Worm (Caenorhabditis elegans) whole organism, mixed stage, embryonic: Measurements from ENCODE around the gene gcy-23.
"Not testable (repeated sequence)": the region's sequence is repeated elsewhere in the genome, so short reads cannot be mapped to it uniquely, and the experiment has no call there.

ENCODE experiments used
- M03D4.4 ChIP-seq: sonication (generic microtip); optimal IDR thresholded peaks from 2 replicates; lab custom pipeline; 2017; ENCODE audit warnings: mild to moderate bottlenecking, missing genetic modification characterization, missing compliant biosample characterization
- bed-3 ChIP-seq: fragments of 200-800 bp; sonication (Bioruptor generic); optimal IDR thresholded peaks from 3 replicates; lab custom pipeline; 2018; ENCODE audit warnings: mild to moderate bottlenecking, missing genetic modification characterization, moderate library complexity, missing compliant biosample characterization
- blmp-1 ChIP-seq: fragments of 150-350 bp; optimal IDR thresholded peaks from 2 replicates; lab custom pipeline; 2014; ENCODE audit warnings: missing biosample characterization, missing genetic modification characterization
- ceh-39 ChIP-seq: fragments of 150-350 bp; optimal IDR thresholded peaks from 2 replicates; lab custom pipeline; 2014; ENCODE audit warnings: missing biosample characterization, missing genetic modification characterization
- ceh-43 ChIP-seq: fragments of 200-800 bp; sonication (Bioruptor generic); optimal IDR thresholded peaks from 2 replicates; lab custom pipeline; 2018; ENCODE audit warnings: mild to moderate bottlenecking, missing genetic modification characterization, moderate library complexity, missing compliant biosample characterization
- ceh-83 ChIP-seq: fragments of 200-800 bp; sonication (Bioruptor generic); optimal IDR thresholded peaks from 2 replicates; lab custom pipeline; 2018; ENCODE audit warnings: mild to moderate bottlenecking, missing genetic modification characterization, missing compliant biosample characterization
- ces-1 ChIP-seq: fragments of 150-350 bp; optimal IDR thresholded peaks from 2 replicates; lab custom pipeline; 2014; ENCODE audit warnings: missing biosample characterization, missing genetic modification reagents, missing genetic modification characterization
- drap-1 ChIP-seq: fragments of 200-800 bp; sonication (Bioruptor generic); optimal IDR thresholded peaks from 3 replicates; lab custom pipeline; 2018; ENCODE audit warnings: mild to moderate bottlenecking, missing genetic modification characterization, missing compliant biosample characterization
- elt-1 ChIP-seq: sonication (generic microtip); optimal IDR thresholded peaks from 2 replicates; lab custom pipeline; 2017; ENCODE audit warnings: missing genetic modification characterization, mild to moderate bottlenecking, missing compliant biosample characterization, antibody characterized with exemption, moderate library complexity, borderline replicate concordance; ENCODE audit not compliant: insufficient read depth
- elt-3 ChIP-seq: fragments of 150-350 bp; optimal IDR thresholded peaks from 2 replicates; lab custom pipeline; 2014; ENCODE audit warnings: missing biosample characterization, missing genetic modification characterization
- flh-1 ChIP-seq: fragments of 200-800 bp; sonication (Bioruptor generic); optimal IDR thresholded peaks from 2 replicates; lab custom pipeline; 2018; ENCODE audit warnings: mild to moderate bottlenecking, missing genetic modification characterization, moderate library complexity, missing compliant biosample characterization
- ham-2 ChIP-seq: fragments of 200-800 bp; sonication (Bioruptor generic); optimal IDR thresholded peaks from 2 replicates; lab custom pipeline; 2018; ENCODE audit warnings: mild to moderate bottlenecking, missing genetic modification characterization, missing compliant biosample characterization
- hlh-1 ChIP-seq: fragments of 150-350 bp; optimal IDR thresholded peaks from 2 replicates; lab custom pipeline; 2014; ENCODE audit warnings: missing biosample characterization, missing genetic modification reagents, missing genetic modification characterization
- lin-13 ChIP-seq: fragments of 150-350 bp; optimal IDR thresholded peaks from 2 replicates; lab custom pipeline; 2014; ENCODE audit warnings: missing biosample characterization, missing genetic modification characterization
- lin-32 ChIP-seq: fragments of 200-800 bp; sonication (Bioruptor generic); optimal IDR thresholded peaks from 2 replicates; lab custom pipeline; 2018; ENCODE audit warnings: mild to moderate bottlenecking, missing genetic modification characterization, missing compliant biosample characterization
- lsy-2 ChIP-seq: fragments of 150-350 bp; optimal IDR thresholded peaks from 2 replicates; lab custom pipeline; 2014; ENCODE audit warnings: missing biosample characterization, missing genetic modification characterization
- mab-5 ChIP-seq: fragments of 150-350 bp; optimal IDR thresholded peaks from 2 replicates; lab custom pipeline; 2014; ENCODE audit warnings: missing biosample characterization, missing genetic modification characterization
- mep-1 ChIP-seq: fragments of 150-350 bp; optimal IDR thresholded peaks from 2 replicates; lab custom pipeline; 2017; ENCODE audit warnings: missing biosample characterization, missing genetic modification reagents, missing genetic modification characterization, inconsistent platforms
- nhr-12 ChIP-seq: fragments of 150-350 bp; optimal IDR thresholded peaks from 2 replicates; lab custom pipeline; 2014; ENCODE audit warnings: missing biosample characterization, missing genetic modification characterization
- nhr-2 ChIP-seq: fragments of 150-350 bp; optimal IDR thresholded peaks from 2 replicates; lab custom pipeline; 2014; ENCODE audit warnings: missing biosample characterization, missing genetic modification characterization
- nhr-237 ChIP-seq: fragments of 150-350 bp; optimal IDR thresholded peaks from 2 replicates; lab custom pipeline; 2014; ENCODE audit warnings: missing biosample characterization, missing genetic modification characterization
- nhr-28 ChIP-seq: fragments of 150-350 bp; optimal IDR thresholded peaks from 2 replicates; lab custom pipeline; 2014; ENCODE audit warnings: missing biosample characterization, missing genetic modification characterization
- nhr-76 ChIP-seq: sonication (generic microtip); optimal IDR thresholded peaks from 2 replicates; lab custom pipeline; 2017; ENCODE audit warnings: missing biosample characterization, missing genetic modification characterization
- pha-4 ChIP-seq: fragments of 150-350 bp; optimal IDR thresholded peaks from 2 replicates; lab custom pipeline; 2018; ENCODE audit warnings: missing biosample characterization, missing genetic modification reagents, missing genetic modification characterization
- sem-2 ChIP-seq: fragments of 200-800 bp; sonication (Bioruptor generic); optimal IDR thresholded peaks from 2 replicates; lab custom pipeline; 2018; ENCODE audit warnings: mild to moderate bottlenecking, missing genetic modification characterization, missing compliant biosample characterization
- snpc-4 ChIP-seq: fragments of 150-350 bp; optimal IDR thresholded peaks from 2 replicates; lab custom pipeline; 2014; ENCODE audit warnings: missing biosample characterization, missing genetic modification characterization
- sptf-1 ChIP-seq: sonication (generic microtip); optimal IDR thresholded peaks from 2 replicates; lab custom pipeline; 2017; ENCODE audit warnings: mild to moderate bottlenecking, missing genetic modification characterization, moderate library complexity, missing compliant biosample characterization
- tbx-8 ChIP-seq: fragments of 200-800 bp; sonication (Bioruptor generic); optimal IDR thresholded peaks from 2 replicates; lab custom pipeline; 2018; ENCODE audit warnings: mild to moderate bottlenecking, missing genetic modification characterization, moderate library complexity, missing compliant biosample characterization
- unc-120 ChIP-seq: sonication (generic microtip); optimal IDR thresholded peaks from 2 replicates; lab custom pipeline; 2017; ENCODE audit warnings: missing genetic modification characterization, missing compliant biosample characterization; ENCODE audit not compliant: poor library complexity, severe bottlenecking
- unc-39 ChIP-seq: fragments of 150-350 bp; optimal IDR thresholded peaks from 2 replicates; lab custom pipeline; 2014; ENCODE audit warnings: missing biosample characterization, missing genetic modification characterization
- unc-62 ChIP-seq: fragments of 150-350 bp; optimal IDR thresholded peaks from 2 replicates; lab custom pipeline; 2014; ENCODE audit warnings: missing biosample characterization, missing genetic modification reagents, missing genetic modification characterization
- zip-8 ChIP-seq: fragments of 150-350 bp; optimal IDR thresholded peaks from 2 replicates; lab custom pipeline; 2014; ENCODE audit warnings: missing biosample characterization, missing genetic modification characterization
- ztf-11 ChIP-seq: fragments of 150-350 bp; optimal IDR thresholded peaks from 2 replicates; lab custom pipeline; 2014; ENCODE audit warnings: missing biosample characterization, missing genetic modification characterization

gcy-23 gene

DNA sequence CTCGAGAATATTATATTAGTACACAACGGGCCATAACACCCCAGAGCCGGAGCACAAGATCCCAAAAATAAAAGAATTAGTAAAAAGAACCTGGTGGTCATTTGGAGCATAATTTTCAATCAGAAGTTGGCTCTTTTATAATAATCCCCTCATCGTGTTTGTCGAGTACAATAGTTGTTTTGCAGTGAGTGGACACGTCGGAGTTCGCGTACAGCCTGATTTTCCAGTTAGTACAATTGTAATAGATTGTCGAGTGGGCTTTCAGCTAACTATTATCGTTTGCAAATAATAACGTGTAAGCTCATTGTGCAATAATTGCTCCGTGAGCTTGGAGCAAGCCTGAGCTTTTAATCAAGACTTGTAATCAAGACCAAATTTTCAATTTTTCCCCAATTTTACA is 18.3 kb upstream of the gcy-23 start, which contains the start of gene W08E12.9:
Gene W08E12.9 (minus strand): TSS at position 101 of the 400 bp plus-strand sequence.
- TF ChIP-seq lin-13 (tag; lab: Kevin White, UChicago), result no peak
- TF ChIP-seq, all 35 proteins: peak for 0

DNA sequence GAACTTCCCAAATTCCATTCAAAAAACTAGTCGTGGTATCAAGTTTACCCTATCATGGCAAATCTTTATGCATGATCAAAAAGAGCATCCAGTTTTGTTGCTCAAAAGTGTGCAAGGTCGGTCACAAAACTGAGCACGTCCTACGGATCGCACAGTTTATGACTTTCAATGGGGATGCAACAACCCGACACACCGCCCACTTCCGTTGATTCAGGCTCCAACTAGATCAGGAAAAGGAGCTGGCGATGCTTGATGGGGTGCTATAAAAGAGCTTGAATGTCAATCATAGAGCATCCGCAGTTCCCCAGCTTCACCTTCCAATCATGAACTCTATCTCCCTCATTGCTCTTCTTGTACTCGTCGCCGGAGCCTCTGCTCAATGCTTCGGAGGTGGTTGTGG is 16.4 kb upstream of the gcy-23 start, which contains the start of gene W08E12.2:
Gene W08E12.2 (plus strand): TSS at position 301 of the 400 bp plus-strand sequence.
- no peak for TF ChIP-seq sptf-1 (tag; lab: Kevin White, UChicago)
- no peak for TF ChIP-seq flh-1 (GFP tag; lab: Kevin White, UChicago)
- TF ChIP-seq lin-32 (GFP tag; lab: Kevin White, UChicago), result no peak
- no peak for TF ChIP-seq mep-1 (tag; lab: Kevin White, UChicago)
- no peak for TF ChIP-seq M03D4.4 (tag; lab: Kevin White, UChicago)
- no peak for TF ChIP-seq mab-5
- TF ChIP-seq tbx-8 (GFP tag; lab: Kevin White, UChicago), result no peak
- no peak for TF ChIP-seq elt-3 (tag; lab: Kevin White, UChicago)
- TF ChIP-seq ceh-83 (GFP tag; lab: Kevin White, UChicago), result no peak
- TF ChIP-seq nhr-76, result no peak
- no peak for TF ChIP-seq nhr-12 (tag; lab: Kevin White, UChicago)
- no peak for TF ChIP-seq ceh-39 (tag; lab: Kevin White, UChicago)
- TF ChIP-seq, all 35 proteins: peak for 0

DNA sequence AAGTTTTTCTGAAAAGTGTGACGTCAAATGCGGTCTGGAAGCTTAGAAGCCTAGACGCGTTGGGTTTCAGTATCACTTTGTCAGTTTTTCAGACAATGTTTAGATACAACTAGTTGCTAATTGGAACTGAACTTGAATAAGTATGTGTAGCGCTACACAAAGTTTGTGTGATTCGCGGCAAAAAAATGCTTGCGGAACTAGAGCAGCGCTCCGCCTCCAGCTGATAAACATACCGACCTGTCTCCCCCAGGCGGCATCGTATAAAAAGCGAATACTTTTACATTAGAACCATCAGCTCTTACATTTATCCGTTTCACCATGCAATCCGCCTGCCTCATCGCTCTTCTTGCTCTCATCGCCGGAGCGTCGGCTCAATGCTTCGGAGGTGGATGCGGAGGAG is 14.6 kb upstream of the gcy-23 start, which contains the start of gene idpp-12:
Gene idpp-12 (plus strand): TSS at position 301 of the 400 bp plus-strand sequence.
- TF ChIP-seq unc-39 (tag; lab: Kevin White, UChicago); pha-4 (tag; lab: Kevin White, UChicago); mab-5: not testable (repeated sequence)

DNA sequence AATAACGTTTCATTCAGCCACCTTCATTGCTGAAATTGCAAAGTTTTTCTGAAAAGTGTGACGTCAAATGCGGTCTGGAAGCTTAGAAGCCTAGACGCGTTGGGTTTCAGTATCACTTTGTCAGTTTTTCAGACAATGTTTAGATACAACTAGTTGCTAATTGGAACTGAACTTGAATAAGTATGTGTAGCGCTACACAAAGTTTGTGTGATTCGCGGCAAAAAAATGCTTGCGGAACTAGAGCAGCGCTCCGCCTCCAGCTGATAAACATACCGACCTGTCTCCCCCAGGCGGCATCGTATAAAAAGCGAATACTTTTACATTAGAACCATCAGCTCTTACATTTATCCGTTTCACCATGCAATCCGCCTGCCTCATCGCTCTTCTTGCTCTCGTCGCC is 12.9 kb upstream of the gcy-23 start, which contains the start of gene W08E12.4:
Gene W08E12.4 (plus strand): TSS at position 301 of the 400 bp plus-strand sequence.
- not testable (repeated sequence) for TF ChIP-seq nhr-76; unc-120 (tag; lab: Kevin White, UChicago); lin-32 (GFP tag; lab: Kevin White, UChicago)

DNA sequence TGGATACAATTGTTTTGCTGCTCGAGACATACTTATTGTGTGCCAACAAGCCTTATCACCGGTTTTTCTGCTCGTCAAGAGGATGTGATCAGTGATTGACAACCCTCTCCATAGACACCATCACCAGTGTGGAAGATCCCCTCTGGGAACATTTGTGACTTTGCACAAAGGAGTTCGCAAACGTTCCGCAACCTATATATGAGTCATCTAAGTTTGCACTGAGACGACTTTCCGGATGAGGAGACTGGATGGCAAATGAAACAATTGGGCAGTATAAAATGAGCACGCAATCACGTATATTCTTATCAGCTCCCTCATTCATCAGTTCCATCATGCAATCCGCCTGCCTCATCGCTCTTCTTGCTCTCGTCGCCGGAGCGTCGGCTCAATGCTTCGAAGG is 11.4 kb upstream of the gcy-23 start, which contains the start of gene W08E12.5:
Gene W08E12.5 (plus strand): TSS at position 301 of the 400 bp plus-strand sequence.
- TF ChIP-seq lin-32 (GFP tag; lab: Kevin White, UChicago), result no peak
- no peak for TF ChIP-seq sptf-1 (tag; lab: Kevin White, UChicago)
- TF ChIP-seq M03D4.4 (tag; lab: Kevin White, UChicago), result no peak
- TF ChIP-seq nhr-28, result no peak
- TF ChIP-seq elt-3 (tag; lab: Kevin White, UChicago), result no peak
- TF ChIP-seq hlh-1 (tag; lab: Kevin White, UChicago), result no peak
- no peak for TF ChIP-seq ham-2
- TF ChIP-seq nhr-237, result no peak
- TF ChIP-seq pha-4 (tag; lab: Kevin White, UChicago), result no peak
- no peak for TF ChIP-seq mep-1 (tag; lab: Kevin White, UChicago)
- TF ChIP-seq elt-1 (tag; lab: Kevin White, UChicago), result no peak
- no peak for TF ChIP-seq nhr-76
- no peak for TF ChIP-seq ces-1 (GFP tag; lab: Kevin White, UChicago)
- no peak for TF ChIP-seq snpc-4
- TF ChIP-seq ceh-39 (tag; lab: Kevin White, UChicago), result no peak
- TF ChIP-seq bed-3 (GFP tag; lab: Kevin White, UChicago), result no peak
- TF ChIP-seq lsy-2 (tag; lab: Kevin White, UChicago), result no peak
- no peak for TF ChIP-seq tbx-8 (GFP tag; lab: Kevin White, UChicago)
- TF ChIP-seq sem-2 (GFP tag; lab: Kevin White, UChicago), result no peak
- no peak for TF ChIP-seq ztf-11 (tag; lab: Kevin White, UChicago)

DNA sequence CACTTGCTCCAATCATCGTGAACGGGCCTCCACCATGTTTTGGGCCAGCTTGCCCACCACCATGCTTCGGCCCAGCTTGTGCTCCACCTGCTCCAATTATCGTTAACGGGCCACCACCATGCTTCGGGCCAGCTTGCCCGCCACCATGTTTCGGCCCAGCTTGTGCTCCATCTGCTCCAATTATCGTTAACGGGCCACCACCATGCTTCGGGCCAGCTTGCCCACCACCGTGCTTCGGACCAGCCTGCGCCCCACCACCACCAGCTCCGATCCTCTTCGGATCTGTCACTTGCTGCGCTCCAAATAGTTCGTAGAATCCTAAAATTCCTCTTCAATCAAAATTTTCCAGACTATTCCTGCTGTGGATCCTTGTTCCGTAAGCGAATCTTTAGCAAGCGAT is 10.1 kb upstream of the gcy-23 start:
- TF ChIP-seq nhr-12 (tag; lab: Kevin White, UChicago) (no peak), ceh-83 (GFP tag; lab: Kevin White, UChicago) (peak; percentile 46)

DNA sequence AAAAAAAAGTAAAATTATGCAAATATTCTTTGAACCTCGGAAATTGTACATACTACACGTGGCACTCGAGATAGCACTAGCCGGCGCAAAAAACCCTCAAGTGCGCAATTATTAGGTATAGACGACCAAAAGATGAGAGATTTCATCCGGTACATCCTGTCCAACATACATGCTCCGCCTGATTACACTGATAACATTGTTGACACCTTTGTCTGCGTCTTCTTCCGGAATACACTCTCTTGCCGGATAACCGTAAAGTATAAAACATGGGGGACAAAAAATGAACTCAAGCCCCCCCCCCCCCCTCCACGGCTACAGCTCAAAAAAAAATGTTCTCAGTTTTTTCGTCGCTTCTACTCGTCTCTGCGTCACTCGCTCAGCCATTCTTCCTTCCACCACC is 9.2 kb upstream of the gcy-23 start, which contains the start of gene W08E12.6:
Gene W08E12.6 (plus strand): TSS at position 301 of the 400 bp plus-strand sequence.
- TF ChIP-seq ham-2 (no peak), nhr-2 (tag; lab: Kevin White, UChicago) (no peak), tbx-8 (GFP tag; lab: Kevin White, UChicago) (no peak), mab-5 (no peak), sem-2 (GFP tag; lab: Kevin White, UChicago) (no peak), unc-62 (GFP tag; lab: Kevin White, UChicago) (no peak), ces-1 (GFP tag; lab: Kevin White, UChicago) (no peak), snpc-4 (no peak), hlh-1 (tag; lab: Kevin White, UChicago) (no peak), zip-8 (tag; lab: Kevin White, UChicago) (no peak), blmp-1 (tag; lab: Kevin White, UChicago) (no peak), bed-3 (GFP tag; lab: Kevin White, UChicago) (no peak), lin-32 (GFP tag; lab: Kevin White, UChicago) (no peak), nhr-12 (tag; lab: Kevin White, UChicago) (no peak), ceh-83 (GFP tag; lab: Kevin White, UChicago) (no peak), drap-1 (GFP tag; lab: Kevin White, UChicago) (no peak), M03D4.4 (tag; lab: Kevin White, UChicago) (no peak), mep-1 (tag; lab: Kevin White, UChicago) (no peak), ceh-43 (GFP tag; lab: Kevin White, UChicago) (no peak)
